Worm (Caenorhabditis elegans): ENCODE measurements around the gene pkc-2.

ce11 chrX:9364501-9364900, at the start of gene pkc-2:
- TF ChIP-seq ref-1 (GFP tag; conservative IDR thresholded peaks at IDR 0.05): no peak
- no peak for TF ChIP-seq med-1 (GFP tag; optimal IDR thresholded peaks at IDR 0.05; ENCODE audit: insufficient read depth)
- TF ChIP-seq T22C8.4 (GFP tag; IDR thresholded peaks at IDR 0.05): no peak
- TF ChIP-seq flt-1 (GFP tag; IDR thresholded peaks at IDR 0.05): no peak
- TF ChIP-seq cog-1 (tag; optimal IDR thresholded peaks at IDR 0.05): no peak
- no peak for TF ChIP-seq ztf-29 (GFP tag; IDR thresholded peaks at IDR 0.05)
- TF ChIP-seq klf-2 (GFP tag; conservative IDR thresholded peaks at IDR 0.05): no peak
- TF ChIP-seq ztf-23 (GFP tag; IDR thresholded peaks at IDR 0.05): no peak
- no peak for TF ChIP-seq tab-1 (GFP tag; IDR thresholded peaks at IDR 0.05)
